Fruit fly (Drosophila melanogaster) whole organism: ENCODE results near the gene dgt2.

ENCODE experiments used
- CG8478 ChIP-seq: fragments of >200 bp; optimal IDR thresholded peaks from 2 replicates; lab custom pipeline; 2018; ENCODE audit warnings: inconsistent platforms
- Dll ChIP-seq: fragments of >200 bp; optimal IDR thresholded peaks from 2 replicates; lab custom pipeline; 2017
- EcR ChIP-seq, 2 experiments: fragments of >200 bp; optimal IDR thresholded peaks; 2 replicates each; lab custom pipeline; 2017; ENCODE audit warnings: missing biosample characterization in 2 of 2, missing genetic modification characterization in 2 of 2, missing genetic modification reagents in 2 of 2
- pan ChIP-seq: fragments of >200 bp; optimal IDR thresholded peaks from 2 replicates; lab custom pipeline; 2017
- psq ChIP-seq: fragments of >200 bp; optimal IDR thresholded peaks from 2 replicates; lab custom pipeline; 2017
- usp ChIP-seq: fragments of >200 bp; optimal IDR thresholded peaks from 2 replicates; lab custom pipeline; 2017; ENCODE audit warnings: missing biosample characterization, missing genetic modification characterization, mixed read lengths

dgt2 gene

dm6 chr2L:12038177-12038581 lies 48.4 kb downstream of the dgt2 start, which contains the start of gene Tom70:
TSS of gene Tom70 (minus strand) at chr2L:12038511.
- TF ChIP-seq usp (GFP tag; lab: Kevin White, UChicago) (no peak), EcR (GFP tag; optimal IDR thresholded peaks at IDR 0.05; lab: Kevin White, UChicago) (no peak), psq (no peak), pan (lab: Kevin White, UChicago) (no peak), Dll (lab: Kevin White, UChicago) (no peak), CG8478 (lab: Kevin White, UChicago) (no peak)

DNA sequence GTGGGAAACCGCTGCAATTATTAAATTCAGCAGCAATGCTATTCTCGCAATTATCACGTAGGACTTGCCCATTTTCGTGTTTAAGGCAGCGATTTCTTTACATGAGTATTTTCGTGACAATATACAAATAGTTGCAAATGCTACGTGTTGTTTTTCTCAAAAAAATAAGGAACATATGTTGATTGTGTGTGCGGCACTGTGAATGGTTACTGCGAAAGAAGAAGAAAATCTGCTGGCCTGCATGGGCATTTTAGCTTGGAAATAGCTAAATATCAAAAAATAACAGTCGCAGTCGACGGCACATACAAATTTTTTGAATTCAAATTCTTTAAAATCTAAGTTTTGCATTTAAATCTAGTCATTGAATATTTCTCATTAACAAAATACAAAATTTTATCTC lies 50.8 kb downstream of the dgt2 start, which contains the start of gene CG6766:
Gene CG6766, minus strand, starts transcription at position 180 of the 400 bp plus-strand sequence.
- TF ChIP-seq Dll (lab: Kevin White, UChicago): no peak
- TF ChIP-seq CG8478 (lab: Kevin White, UChicago): no peak
- no peak for TF ChIP-seq usp (GFP tag; lab: Kevin White, UChicago)
